Fruit fly (Drosophila melanogaster) whole organism, embryonic: ENCODE results near the gene WASp.

Source experiments
- ATbp ChIP-seq: fragments of 200-800 bp; sonication (Bioruptor generic); optimal IDR thresholded peaks from 2 replicates; lab custom pipeline; 2017; ENCODE audit warnings: missing biosample characterization, mild to moderate bottlenecking, missing genetic modification characterization, missing genetic modification reagents
- Antp ChIP-seq: fragments of 200-800 bp; sonication (Bioruptor generic); optimal IDR thresholded peaks from 3 replicates; lab custom pipeline; 2016; ENCODE audit warnings: missing biosample characterization, missing genetic modification characterization
- Atf6 ChIP-seq: fragments of 200-800 bp; sonication (Bioruptor generic); IDR thresholded peaks from 2 replicates; pipeline ENCODE4 v1.3.6; 2022; ENCODE audit warnings: missing biosample characterization, missing genetic modification characterization
- Blimp-1 ChIP-seq: fragments of 200-800 bp; sonication (Bioruptor generic); optimal IDR thresholded peaks from 3 replicates; lab custom pipeline; 2018; ENCODE audit warnings: missing biosample characterization, missing genetic modification characterization, mild to moderate bottlenecking, moderate library complexity, missing genetic modification reagents
- Bteb2 ChIP-seq: fragments of 200-800 bp; sonication (Bioruptor generic); optimal IDR thresholded peaks from 2 replicates; lab custom pipeline; 2016; ENCODE audit warnings: missing biosample characterization, missing genetic modification characterization
- CG10274 ChIP-seq: fragments of 200-800 bp; sonication (Bioruptor generic); optimal IDR thresholded peaks from 3 replicates; lab custom pipeline; 2017; ENCODE audit warnings: missing biosample characterization, mild to moderate bottlenecking, missing genetic modification characterization
- CG10431 ChIP-seq: fragments of 200-800 bp; sonication (Bioruptor generic); optimal IDR thresholded peaks from 3 replicates; lab custom pipeline; 2018; ENCODE audit warnings: missing biosample characterization, mild to moderate bottlenecking, missing genetic modification characterization
- CG11504 ChIP-seq: fragments of 200-800 bp; sonication (Bioruptor generic); optimal IDR thresholded peaks from 3 replicates; lab custom pipeline; 2019; ENCODE audit warnings: missing biosample characterization, mild to moderate bottlenecking, missing genetic modification characterization, moderate library complexity
- CG14710 ChIP-seq: fragments of 200-800 bp; sonication (Bioruptor generic); optimal IDR thresholded peaks from 3 replicates; lab custom pipeline; 2019; ENCODE audit warnings: missing biosample characterization, mild to moderate bottlenecking, missing genetic modification characterization, moderate library complexity
- CG15601 ChIP-seq: fragments of 200-800 bp; sonication (Bioruptor generic); optimal IDR thresholded peaks from 3 replicates; lab custom pipeline; 2019; ENCODE audit warnings: missing biosample characterization, mild to moderate bottlenecking, missing genetic modification characterization, moderate library complexity
- CG17385 ChIP-seq: fragments of 200-800 bp; sonication (Bioruptor generic); optimal IDR thresholded peaks from 3 replicates; lab custom pipeline; 2018; ENCODE audit warnings: missing biosample characterization, mild to moderate bottlenecking, missing genetic modification characterization
- CG17568 ChIP-seq: fragments of 200-800 bp; sonication (Bioruptor generic); optimal IDR thresholded peaks from 2 replicates; lab custom pipeline; 2018; ENCODE audit warnings: missing biosample characterization, mild to moderate bottlenecking, missing genetic modification characterization, moderate library complexity
- CG18011 ChIP-seq: fragments of 200-800 bp; sonication (Bioruptor generic); optimal IDR thresholded peaks from 2 replicates; lab custom pipeline; 2017; ENCODE audit warnings: missing biosample characterization, missing genetic modification characterization, mild to moderate bottlenecking, moderate library complexity, missing genotype
- CG3065 ChIP-seq: fragments of 200-800 bp; sonication (Bioruptor generic); optimal IDR thresholded peaks from 2 replicates; lab custom pipeline; 2016; ENCODE audit warnings: missing biosample characterization, missing genetic modification characterization
- CG3838 ChIP-seq: fragments of 200-800 bp; sonication (Bioruptor generic); optimal IDR thresholded peaks from 3 replicates; lab custom pipeline; 2016; ENCODE audit warnings: missing biosample characterization, missing genetic modification characterization
- CG4424 ChIP-seq: fragments of 200-800 bp; sonication (Bioruptor generic); optimal IDR thresholded peaks from 3 replicates; lab custom pipeline; 2016; ENCODE audit warnings: missing biosample characterization, missing genetic modification characterization
- CG5953 ChIP-seq: fragments of 200-800 bp; sonication (Bioruptor generic); IDR thresholded peaks from 2 replicates; pipeline ENCODE4 v1.3.6; 2022; ENCODE audit warnings: missing biosample characterization, missing genetic modification characterization
- CG6254 ChIP-seq: fragments of 200-800 bp; sonication (Bioruptor generic); optimal IDR thresholded peaks from 3 replicates; lab custom pipeline; 2017; ENCODE audit warnings: mild to moderate bottlenecking, missing biosample characterization, missing genetic modification reagents, missing genetic modification characterization
- CG6654 ChIP-seq: fragments of 200-800 bp; sonication (Bioruptor generic); optimal IDR thresholded peaks from 2 replicates; lab custom pipeline; 2017; ENCODE audit warnings: missing biosample characterization, mild to moderate bottlenecking, missing genetic modification characterization
- CG6683 ChIP-seq: fragments of 200-800 bp; sonication (Bioruptor generic); optimal IDR thresholded peaks from 2 replicates; lab custom pipeline; 2017; ENCODE audit warnings: missing biosample characterization, mild to moderate bottlenecking, missing genetic modification characterization, missing genetic modification reagents
- CG8281 ChIP-seq: fragments of 200-800 bp; sonication (Bioruptor generic); optimal IDR thresholded peaks from 2 replicates; lab custom pipeline; 2018; ENCODE audit warnings: missing biosample characterization, mild to moderate bottlenecking, missing genetic modification characterization, moderate library complexity
- CG8944 ChIP-seq: fragments of 200-800 bp; sonication (Bioruptor generic); optimal IDR thresholded peaks from 3 replicates; lab custom pipeline; 2016; ENCODE audit warnings: missing biosample characterization, missing genetic modification characterization
- Elba2 ChIP-seq: fragments of 200-800 bp; sonication (Bioruptor generic); optimal IDR thresholded peaks from 3 replicates; lab custom pipeline; 2016; ENCODE audit warnings: missing biosample characterization, missing genetic modification characterization
- HHEX ChIP-seq: fragments of 200-800 bp; sonication (Bioruptor generic); optimal IDR thresholded peaks from 3 replicates; lab custom pipeline; 2017; ENCODE audit warnings: missing biosample characterization, mild to moderate bottlenecking, missing genetic modification characterization, missing genetic modification reagents
- Hey ChIP-seq: fragments of 200-800 bp; sonication (Bioruptor generic); optimal IDR thresholded peaks from 3 replicates; lab custom pipeline; 2018; ENCODE audit warnings: missing biosample characterization, mild to moderate bottlenecking, missing genetic modification characterization
- HmgD ChIP-seq: fragments of 200-800 bp; sonication (Bioruptor generic); optimal IDR thresholded peaks from 3 replicates; lab custom pipeline; 2016; ENCODE audit warnings: missing biosample characterization, missing genetic modification characterization
- Hsf ChIP-seq: fragments of 200-800 bp; sonication (Bioruptor generic); optimal IDR thresholded peaks from 3 replicates; lab custom pipeline; 2016; ENCODE audit warnings: missing biosample characterization, missing genetic modification characterization
- Lpt ChIP-seq: fragments of >200 bp; optimal IDR thresholded peaks from 2 replicates; lab custom pipeline; 2018; ENCODE audit warnings: missing biosample characterization, missing genetic modification characterization
- Med ChIP-seq: fragments of 200-800 bp; sonication (Bioruptor generic); peaks from one replicate; lab custom pipeline; 2016; ENCODE audit warnings: missing biosample characterization, missing genetic modification characterization, mild to moderate bottlenecking, inconsistent platforms, moderate library complexity
- NC2α ChIP-seq: fragments of 200-800 bp; sonication (Bioruptor generic); optimal IDR thresholded peaks from 2 replicates; lab custom pipeline; 2016; ENCODE audit warnings: missing biosample characterization, missing genetic modification characterization
- Sox102F ChIP-seq: fragments of 200-800 bp; sonication (Bioruptor generic); optimal IDR thresholded peaks from 2 replicates; lab custom pipeline; 2018; ENCODE audit warnings: missing biosample characterization, mild to moderate bottlenecking, missing genetic modification characterization, moderate library complexity
- Stat92E ChIP-seq, 3 experiments: fragments of >200 bp in 2 of 3; fragments of 200-800 bp in 1 of 3; sonication (Bioruptor generic) in 1 of 3; optimal IDR thresholded peaks; 2 replicates each; lab custom pipeline; 2017 to 2019; ENCODE audit warnings: missing biosample characterization in 3 of 3, missing genetic modification characterization in 3 of 3, mild to moderate bottlenecking in 1 of 3, moderate library complexity in 1 of 3
- bsh ChIP-seq, 2 experiments: fragments of 200-800 bp; sonication (Bioruptor generic); optimal IDR thresholded peaks; 2 replicates each; lab custom pipeline; 2017 to 2018; ENCODE audit warnings: mild to moderate bottlenecking in 2 of 2, missing biosample characterization in 2 of 2, missing genetic modification characterization in 2 of 2, moderate library complexity in 1 of 2
- crp ChIP-seq, 2 experiments: fragments of 200-800 bp; sonication (Bioruptor generic); optimal IDR thresholded peaks; 2 replicates in 1 of 2; 3 replicates in 1 of 2; lab custom pipeline; 2017; ENCODE audit warnings: missing biosample characterization in 2 of 2, missing genetic modification characterization in 2 of 2, mild to moderate bottlenecking in 1 of 2, moderate library complexity in 1 of 2
- kah ChIP-seq: fragments of 200-800 bp; sonication (Bioruptor generic); optimal IDR thresholded peaks from 2 replicates; lab custom pipeline; 2018; ENCODE audit warnings: missing biosample characterization, mild to moderate bottlenecking, missing genetic modification characterization
- lilli ChIP-seq: fragments of 200-800 bp; sonication (Bioruptor generic); optimal IDR thresholded peaks from 3 replicates; lab custom pipeline; 2016; ENCODE audit warnings: missing biosample characterization, missing genetic modification characterization
- mld ChIP-seq: fragments of 200-800 bp; sonication (Bioruptor generic); IDR thresholded peaks from 3 replicates; pipeline ENCODE4 v1.3.6; 2022; ENCODE audit warnings: missing biosample characterization, missing genetic modification characterization; ENCODE audit not compliant: partially characterized antibody
- run ChIP-seq: fragments of 200-800 bp; sonication (Bioruptor generic); optimal IDR thresholded peaks from 3 replicates; lab custom pipeline; 2018; ENCODE audit warnings: missing biosample characterization, mild to moderate bottlenecking, missing genetic modification characterization
- scrt ChIP-seq: fragments of 200-800 bp; sonication (Bioruptor generic); optimal IDR thresholded peaks from 2 replicates; lab custom pipeline; 2018; ENCODE audit warnings: missing biosample characterization, mild to moderate bottlenecking, missing genetic modification characterization, moderate library complexity
- sens ChIP-seq: fragments of 200-800 bp; sonication (Bioruptor generic); peaks from one replicate; lab custom pipeline; 2016; ENCODE audit warnings: missing biosample characterization, missing genetic modification characterization
- shn ChIP-seq: fragments of 200-800 bp; sonication (Bioruptor generic); optimal IDR thresholded peaks from 3 replicates; lab custom pipeline; 2016; ENCODE audit warnings: missing biosample characterization, missing genetic modification characterization
- slbo ChIP-seq: fragments of 200-800 bp; sonication (Bioruptor generic); IDR thresholded peaks from 2 replicates; pipeline ENCODE4 v1.3.6; 2022; ENCODE audit warnings: missing biosample characterization, missing genetic modification characterization
- sr ChIP-seq: fragments of 200-800 bp; sonication (Bioruptor generic); IDR thresholded peaks from 3 replicates; pipeline ENCODE4 v1.3.6; 2022; ENCODE audit warnings: missing biosample characterization, missing genetic modification characterization
- stwl ChIP-seq: fragments of 200-800 bp; sonication (Bioruptor generic); optimal IDR thresholded peaks from 3 replicates; lab custom pipeline; 2018; ENCODE audit warnings: missing biosample characterization, mild to moderate bottlenecking, missing genetic modification characterization, moderate library complexity
- tgo ChIP-seq: fragments of 200-800 bp; sonication (Bioruptor generic); IDR thresholded peaks from 3 replicates; pipeline ENCODE4 v1.3.6; 2022; ENCODE audit warnings: missing biosample characterization, missing genetic modification characterization

The WASp gene

dm6 chr3R:28857287-28858024, 25.6 kb upstream of the WASp start (continued):
- TF ChIP-seq kah (no peak), CG8944 (no peak), crp (GFP tag; optimal IDR thresholded peaks at IDR 0.05; lab: Kevin White, UChicago) (no peak), Antp (GFP tag; lab: Kevin White, UChicago) (peak; percentile 54), CG11504 (peak; percentile 58), Atf6 (GFP tag; lab: Robert Waterston, UW) (0 out of 2 replicates have a peak, but pooled peaks have one; percentile 21), Blimp-1 (peak; percentile 56)

- no peak for TF ChIP-seq Lpt (GFP tag; lab: Kevin White, UChicago)
Observed at dm6 chr3R:28856829-28857228, 25.0 kb upstream of the WASp start.

dm6 chr3R:28856140-28856539, 24.3 kb upstream of the WASp start:
- no peak for TF ChIP-seq lilli
- TF ChIP-seq CG17568, result peak; percentile 31
- TF ChIP-seq Med (GFP tag; lab: Kevin White, UChicago), result peak; percentile 37
- TF ChIP-seq slbo (GFP tag; lab: Robert Waterston, UW), result no peak
- peak in 1 of 2 experiments; percentile 7 for TF ChIP-seq bsh (GFP tag; optimal IDR thresholded peaks at IDR 0.05; lab: Kevin White, UChicago)
- TF ChIP-seq CG10431 (GFP tag; lab: Kevin White, UChicago), result peak; percentile 3
- peak; percentile 2 for TF ChIP-seq run (tag; lab: Kevin White, UChicago)
- no peak for TF ChIP-seq CG6654
- TF ChIP-seq CG8281 (tag; lab: Kevin White, UChicago), result peak; percentile 44
- no peak for TF ChIP-seq stwl (tag; lab: Kevin White, UChicago)
- TF ChIP-seq CG14710 (tag; lab: Kevin White, UChicago), result peak; percentile 5
- TF ChIP-seq shn (GFP tag; lab: Kevin White, UChicago), result no peak
- TF ChIP-seq ATbp (GFP tag; lab: Kevin White, UChicago), result peak; percentile 25
- TF ChIP-seq CG15601 (tag; lab: Kevin White, UChicago), result peak; percentile 33
- no peak for TF ChIP-seq Bteb2 (GFP tag; lab: Kevin White, UChicago)
- no peak for TF ChIP-seq Hey (tag; lab: Kevin White, UChicago)
- TF ChIP-seq sens (GFP tag; lab: Kevin White, UChicago), result peak; percentile 76
- TF ChIP-seq Stat92E (GFP tag; optimal IDR thresholded peaks at IDR 0.05; lab: Kevin White, UChicago), result peak in 1 of 3 experiments; percentile 76
- TF ChIP-seq CG10274, result no peak
- 0 out of 3 replicates have a peak, but pooled peaks have one; percentile 8 for TF ChIP-seq sr (GFP tag; lab: Robert Waterston, UW)
- no peak for TF ChIP-seq Hsf (GFP tag; lab: Kevin White, UChicago)
- no peak for TF ChIP-seq CG6254 (GFP tag; lab: Kevin White, UChicago)

dm6 chr3R:28851966-28852377, 20.1 kb upstream of the WASp start:
- TF ChIP-seq CG4424, result peak; percentile 8
- no peak for TF ChIP-seq HmgD (GFP tag; lab: Kevin White, UChicago)
- TF ChIP-seq CG11504, result peak; percentile 25
- no peak for TF ChIP-seq NC2α
- TF ChIP-seq CG18011 (GFP tag; lab: Kevin White, UChicago), result no peak
- TF ChIP-seq CG17385 (GFP tag; lab: Kevin White, UChicago), result no peak
- no peak for TF ChIP-seq HHEX (GFP tag; lab: Kevin White, UChicago)
- no peak for TF ChIP-seq CG6683 (GFP tag; lab: Kevin White, UChicago)
- no peak for TF ChIP-seq CG3838 (GFP tag; lab: Kevin White, UChicago)
- no peak for TF ChIP-seq Elba2
- no peak for TF ChIP-seq tgo (GFP tag; lab: Robert Waterston, UW)
- TF ChIP-seq CG3065, result no peak
- TF ChIP-seq mld (GFP tag; lab: Robert Waterston, UW), result no peak
- no peak for TF ChIP-seq CG5953 (GFP tag; lab: Robert Waterston, UW)
- no peak for TF ChIP-seq CG10274
- TF ChIP-seq scrt (GFP tag; lab: Kevin White, UChicago), result no peak
- peak; percentile 41 for TF ChIP-seq Sox102F (GFP tag; lab: Kevin White, UChicago)
